Fruit fly (Drosophila melanogaster): ENCODE measurements around the gene dj.
A peak's percentile ranks its signal among the peaks of the same experiment; 100 is the strongest.

Gene dj

DNA sequence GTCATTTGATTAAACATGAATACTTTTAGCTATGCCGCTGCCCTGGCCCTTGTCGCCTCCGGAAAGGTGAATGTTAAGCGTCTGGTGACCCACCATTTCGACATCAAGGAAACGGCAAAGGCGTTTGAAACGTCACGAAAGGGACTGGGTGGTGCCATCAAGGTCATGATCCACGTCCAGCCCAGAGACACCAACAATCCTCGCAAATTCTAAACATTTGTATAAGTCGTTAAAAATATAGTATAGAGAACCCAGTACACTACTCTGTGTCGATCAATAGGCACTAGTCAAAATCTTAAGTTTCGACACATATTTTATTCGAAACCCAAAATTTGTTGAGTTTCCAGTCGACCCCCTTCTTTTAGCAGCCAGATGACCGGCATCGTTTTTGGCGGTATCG lies 4.8 kb upstream of the dj start, which contains the start of gene CG1979:
Gene CG1979 (plus strand): TSS at position 301 of the 400 bp plus-strand sequence.
- TF ChIP-seq CG17806 (tag; optimal IDR thresholded peaks at IDR 0.05) = no peak
- no peak for TF ChIP-seq Pif1A (GFP tag; optimal IDR thresholded peaks at IDR 0.05)
- TF ChIP-seq CG4496 (GFP tag; IDR thresholded peaks at IDR 0.05) = no peak
- no peak for TF ChIP-seq CG8301 (tag; optimal IDR thresholded peaks at IDR 0.05)
- TF ChIP-seq CG15710 (tag; optimal IDR thresholded peaks at IDR 0.05) = no peak
- no peak for TF ChIP-seq CG14655 (GFP tag; optimal IDR thresholded peaks at IDR 0.05)
- no peak for TF ChIP-seq rn (GFP tag; IDR thresholded peaks at IDR 0.05)
- TF ChIP-seq Snoo (tag; optimal IDR thresholded peaks at IDR 0.05) = no peak
- TF ChIP-seq CG9948 (tag; optimal IDR thresholded peaks at IDR 0.05) = no peak
- no peak for TF ChIP-seq Ets98B (GFP tag; IDR thresholded peaks at IDR 0.05)
- TF ChIP-seq fd96Ca (GFP tag; IDR thresholded peaks at IDR 0.05) = no peak
- TF ChIP-seq EcR (GFP tag; optimal IDR thresholded peaks at IDR 0.05) = no peak
- no peak for TF ChIP-seq CG32121 (GFP tag; IDR thresholded peaks at IDR 0.05)

DNA sequence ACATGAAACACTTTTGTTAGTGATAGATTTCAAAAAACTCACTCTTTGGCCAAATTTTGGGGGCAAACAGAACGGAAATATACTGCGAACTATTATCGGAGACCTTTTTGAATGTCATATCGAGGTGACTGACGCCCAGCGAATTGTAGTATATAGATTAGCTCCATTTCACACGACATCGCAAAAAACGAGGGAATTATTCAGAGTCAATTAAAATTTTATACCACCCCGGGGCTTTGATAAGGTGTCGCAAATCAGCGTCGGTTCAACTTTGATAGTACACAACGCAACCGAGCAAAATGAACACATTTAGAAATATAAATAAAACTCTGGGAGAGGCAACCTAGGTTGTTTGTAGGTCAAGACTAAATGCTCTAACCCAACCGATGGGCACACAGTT lies 1.1 kb upstream of the dj start:
- no peak for TF ChIP-seq CG34367 (tag; optimal IDR thresholded peaks at IDR 0.05)
- TF ChIP-seq CG10348 (GFP tag; IDR thresholded peaks at IDR 0.05) = no peak
- no peak for TF ChIP-seq CG9948 (tag; optimal IDR thresholded peaks at IDR 0.05)
- no peak for TF ChIP-seq Snoo (tag; optimal IDR thresholded peaks at IDR 0.05)
- TF ChIP-seq CG13204 (GFP tag; optimal IDR thresholded peaks at IDR 0.05) = no peak
- no peak for TF ChIP-seq CG17806 (tag; optimal IDR thresholded peaks at IDR 0.05)
- no peak for TF ChIP-seq gl (tag; optimal IDR thresholded peaks at IDR 0.05)
- no peak for TF ChIP-seq CG8159 (tag; optimal IDR thresholded peaks at IDR 0.05)
- no peak for TF ChIP-seq CG4496 (GFP tag; IDR thresholded peaks at IDR 0.05)
- TF ChIP-seq rn (GFP tag; IDR thresholded peaks at IDR 0.05) = no peak
- no peak for TF ChIP-seq CG14655 (GFP tag; optimal IDR thresholded peaks at IDR 0.05)
- no peak for TF ChIP-seq CG32121 (GFP tag; IDR thresholded peaks at IDR 0.05)
- no peak for TF ChIP-seq CG15710 (tag; optimal IDR thresholded peaks at IDR 0.05)
- TF ChIP-seq CG12605 (GFP tag; IDR thresholded peaks at IDR 0.05) = no peak
- TF ChIP-seq EcR (GFP tag; optimal IDR thresholded peaks at IDR 0.05) = no peak
- TF ChIP-seq fd96Ca (GFP tag; IDR thresholded peaks at IDR 0.05) = no peak
- no peak for TF ChIP-seq D1 (tag; optimal IDR thresholded peaks at IDR 0.05)
- TF ChIP-seq CG8301 (tag; optimal IDR thresholded peaks at IDR 0.05) = no peak
- TF ChIP-seq Pif1B (GFP tag; optimal IDR thresholded peaks at IDR 0.05) = no peak

DNA sequence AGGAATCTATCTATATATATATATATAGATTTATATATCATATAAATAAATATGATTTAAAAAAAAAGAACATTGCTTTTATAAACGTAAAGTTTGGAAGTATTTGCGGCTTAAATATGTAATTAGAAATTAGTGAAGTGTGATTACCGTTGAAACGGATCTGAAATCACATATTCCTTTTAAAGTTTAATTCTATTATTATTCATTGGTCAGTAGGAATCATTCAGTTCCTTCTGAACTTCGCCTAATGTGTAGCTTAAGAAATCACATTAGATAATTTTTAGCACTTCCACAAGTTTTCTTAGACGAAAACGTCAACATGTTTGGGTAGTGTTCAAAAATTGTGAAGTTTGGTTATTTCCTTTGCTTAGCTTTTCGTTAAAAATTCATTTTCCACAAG lies 1.4 kb downstream of the dj start, which contains the start of gene djl:
Gene djl (plus strand): TSS at position 301 of the 400 bp plus-strand sequence.
- TF ChIP-seq Snoo (tag; optimal IDR thresholded peaks at IDR 0.05) = no peak
- no peak for TF ChIP-seq gl (tag; optimal IDR thresholded peaks at IDR 0.05)
- TF ChIP-seq Ets98B (GFP tag; IDR thresholded peaks at IDR 0.05) = no peak
- no peak for TF ChIP-seq D1 (tag; optimal IDR thresholded peaks at IDR 0.05)
- no peak for TF ChIP-seq CG14655 (GFP tag; optimal IDR thresholded peaks at IDR 0.05)
- no peak for TF ChIP-seq fd96Ca (GFP tag; IDR thresholded peaks at IDR 0.05)
- no peak for TF ChIP-seq Pif1B (GFP tag; optimal IDR thresholded peaks at IDR 0.05)

DNA sequence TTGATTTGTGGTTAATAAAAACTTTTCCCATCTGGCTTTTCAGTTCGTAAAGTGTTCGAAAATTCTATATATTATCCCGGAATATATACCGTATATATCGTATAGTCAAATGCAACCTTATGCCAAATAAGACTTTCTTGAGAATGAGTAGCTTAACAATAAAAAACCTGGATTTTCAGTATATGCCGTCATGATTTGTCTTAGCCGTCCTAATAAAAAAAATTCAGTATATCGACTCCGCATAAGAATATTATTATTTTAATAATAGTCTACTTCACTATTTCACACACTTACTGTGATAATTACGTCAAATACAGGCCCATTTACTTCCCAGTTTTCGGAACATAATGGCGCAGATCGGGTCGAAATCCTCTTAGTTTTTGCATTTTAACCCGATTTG lies 2.8 kb downstream of the dj start, which contains the start of gene Mst84B:
Gene Mst84B (plus strand): TSS at position 301 of the 400 bp plus-strand sequence.
- no peak for TF ChIP-seq CG32121 (GFP tag; IDR thresholded peaks at IDR 0.05)
- no peak for TF ChIP-seq CG8301 (tag; optimal IDR thresholded peaks at IDR 0.05)
- TF ChIP-seq CG9948 (tag; optimal IDR thresholded peaks at IDR 0.05) = no peak
- TF ChIP-seq CG17806 (tag; optimal IDR thresholded peaks at IDR 0.05) = no peak
- TF ChIP-seq CG15710 (tag; optimal IDR thresholded peaks at IDR 0.05) = no peak
- TF ChIP-seq CG8159 (tag; optimal IDR thresholded peaks at IDR 0.05) = no peak
- TF ChIP-seq CG14655 (GFP tag; optimal IDR thresholded peaks at IDR 0.05) = no peak
- TF ChIP-seq Snoo (tag; optimal IDR thresholded peaks at IDR 0.05) = no peak

DNA sequence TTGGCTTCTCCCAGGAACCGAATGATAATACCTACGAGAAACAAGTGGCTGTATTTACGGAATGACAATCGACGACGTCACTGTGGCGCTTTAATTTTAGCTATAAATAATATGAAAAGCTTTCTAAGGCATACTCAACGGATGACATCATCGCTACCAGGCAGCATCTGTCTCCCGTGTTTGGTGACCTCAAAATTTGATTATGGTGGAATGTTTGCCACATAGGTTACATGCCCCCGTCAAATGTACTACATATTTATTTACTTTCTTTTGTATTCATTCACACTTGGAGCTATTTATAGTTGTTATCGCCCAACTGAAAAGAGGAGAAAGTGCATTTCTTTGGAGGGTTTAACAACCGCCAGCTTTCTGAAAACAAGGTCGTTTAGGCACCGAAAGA lies 7.2 kb downstream of the dj start:
- TF ChIP-seq EcR (GFP tag; optimal IDR thresholded peaks at IDR 0.05) = peak; percentile 60
- TF ChIP-seq gl (tag; optimal IDR thresholded peaks at IDR 0.05) = no peak
- TF ChIP-seq Ets98B (GFP tag; IDR thresholded peaks at IDR 0.05) = no peak

DNA sequence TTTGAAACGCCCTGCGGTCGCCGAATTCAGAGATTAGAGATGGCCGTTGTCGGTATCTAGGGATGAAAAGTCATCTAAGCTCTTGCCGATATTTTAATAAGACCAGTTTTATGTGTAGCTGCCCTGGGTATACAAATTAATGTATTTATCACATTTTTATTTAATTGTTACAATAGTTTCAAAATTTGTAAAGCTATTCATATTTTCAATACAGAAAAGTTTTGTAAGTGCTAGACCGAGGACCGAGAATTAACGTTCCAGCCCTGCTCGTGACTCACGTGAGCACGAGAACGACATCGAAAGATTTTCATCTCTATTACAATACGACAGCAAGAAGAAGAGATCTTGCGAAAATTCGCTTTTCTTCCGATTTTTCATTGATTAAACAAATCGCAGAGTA lies 8.0 kb downstream of the dj start, which contains the start of the genes CG1105 and CG1965:
Gene CG1105 (minus strand): TSS at position 45 of the 400 bp plus-strand sequence.
Gene CG1965 (plus strand): TSS at position 310 of the 400 bp plus-strand sequence.
- TF ChIP-seq Pif1B (GFP tag; optimal IDR thresholded peaks at IDR 0.05) (no peak), EcR (GFP tag; optimal IDR thresholded peaks at IDR 0.05) (peak; percentile 15), Ets98B (GFP tag; IDR thresholded peaks at IDR 0.05) (peak; percentile 79), CG4496 (GFP tag; IDR thresholded peaks at IDR 0.05) (peak; percentile 89), fd96Ca (GFP tag; IDR thresholded peaks at IDR 0.05) (peak; percentile 92), CG8301 (tag; optimal IDR thresholded peaks at IDR 0.05) (no peak), Pif1A (GFP tag; optimal IDR thresholded peaks at IDR 0.05) (peak; percentile 87), CG10348 (GFP tag; IDR thresholded peaks at IDR 0.05) (peak; percentile 76), gl (tag; optimal IDR thresholded peaks at IDR 0.05) (peak; percentile 14), CG15710 (tag; optimal IDR thresholded peaks at IDR 0.05) (peak; percentile 85), CG12605 (GFP tag; IDR thresholded peaks at IDR 0.05) (peak; percentile 67), CG9948 (tag; optimal IDR thresholded peaks at IDR 0.05) (peak; percentile 74), D1 (tag; optimal IDR thresholded peaks at IDR 0.05) (no peak), rn (GFP tag; IDR thresholded peaks at IDR 0.05) (peak; percentile 88), CG8159 (tag; optimal IDR thresholded peaks at IDR 0.05) (peak; percentile 83), Snoo (tag; optimal IDR thresholded peaks at IDR 0.05) (peak; percentile 75), CG17806 (tag; optimal IDR thresholded peaks at IDR 0.05) (peak; percentile 80), CG34367 (tag; optimal IDR thresholded peaks at IDR 0.05) (peak; percentile 68), CG32121 (GFP tag; IDR thresholded peaks at IDR 0.05) (peak; percentile 85), CG14655 (GFP tag; optimal IDR thresholded peaks at IDR 0.05) (no peak), CG13204 (GFP tag; optimal IDR thresholded peaks at IDR 0.05) (no peak)

Data from whole organism, pupa.